Fruit fly (Drosophila melanogaster) whole organism, embryonic: ENCODE results near the gene crm.

Experiments
- Atf6 ChIP-seq: fragments of 200-800 bp; sonication (Bioruptor generic); IDR thresholded peaks from 2 replicates; pipeline ENCODE4 v1.3.6; 2022; ENCODE audit warnings: missing biosample characterization, missing genetic modification characterization
- B-H1 ChIP-seq: fragments of 200-800 bp; sonication (Bioruptor generic); IDR thresholded peaks from 3 replicates; pipeline ENCODE4 v1.3.6; 2022; ENCODE audit warnings: missing biosample characterization, missing genetic modification characterization
- BtbVII ChIP-seq: fragments of 200-800 bp; sonication (Bioruptor generic); optimal IDR thresholded peaks from 3 replicates; lab custom pipeline; 2017; ENCODE audit warnings: missing biosample characterization, mild to moderate bottlenecking, missing genetic modification characterization
- C15 ChIP-seq: fragments of 200-800 bp; sonication (Bioruptor generic); IDR thresholded peaks from 3 replicates; pipeline ENCODE4 v1.3.6; 2022; ENCODE audit warnings: missing biosample characterization, missing genetic modification characterization
- CG11093 ChIP-seq: fragments of 200-800 bp; sonication (Bioruptor generic); IDR thresholded peaks from 3 replicates; pipeline ENCODE4 v1.3.6; 2022; ENCODE audit warnings: missing biosample characterization, missing genetic modification characterization
- CG11456 ChIP-seq: fragments of 200-800 bp; sonication (Bioruptor generic); IDR thresholded peaks from 3 replicates; pipeline ENCODE4 v1.3.6; 2022; ENCODE audit warnings: missing biosample characterization, missing genetic modification characterization
- CG12219 ChIP-seq: fragments of 200-800 bp; sonication (Bioruptor generic); optimal IDR thresholded peaks from 3 replicates; lab custom pipeline; 2018; ENCODE audit warnings: missing biosample characterization, mild to moderate bottlenecking, missing genetic modification characterization
- CG12769 ChIP-seq: fragments of 200-800 bp; sonication (Bioruptor generic); optimal IDR thresholded peaks from 2 replicates; lab custom pipeline; 2019; ENCODE audit warnings: missing biosample characterization, mild to moderate bottlenecking, missing genetic modification characterization, moderate library complexity
- CG12942 ChIP-seq: fragments of 200-800 bp; sonication (Bioruptor generic); optimal IDR thresholded peaks from 3 replicates; lab custom pipeline; 2016; ENCODE audit warnings: missing biosample characterization, missing genetic modification characterization
- CG14860 ChIP-seq: fragments of 200-800 bp; sonication (Bioruptor generic); IDR thresholded peaks from 3 replicates; pipeline ENCODE4 v1.3.6; 2022; ENCODE audit warnings: missing biosample characterization, missing genetic modification characterization; ENCODE audit not compliant: partially characterized antibody
- CG17802 ChIP-seq: fragments of 200-800 bp; sonication (Bioruptor generic); optimal IDR thresholded peaks from 2 replicates; lab custom pipeline; 2018; ENCODE audit warnings: missing biosample characterization, mild to moderate bottlenecking, missing genetic modification characterization, moderate library complexity
- CG31388 ChIP-seq: fragments of 200-800 bp; sonication (Bioruptor generic); optimal IDR thresholded peaks from 2 replicates; lab custom pipeline; 2016; ENCODE audit warnings: missing biosample characterization, missing genetic modification characterization
- CG3726 ChIP-seq: fragments of 200-800 bp; sonication (Bioruptor generic); IDR thresholded peaks from 3 replicates; pipeline ENCODE4, ENCODE4 v1.3.6; 2022; ENCODE audit warnings: missing biosample characterization, missing genetic modification characterization
- CG43689 ChIP-seq: fragments of 200-800 bp; sonication (Bioruptor generic); IDR thresholded peaks from 2 replicates; pipeline ENCODE4 v1.3.6; 2022; ENCODE audit warnings: missing biosample characterization, missing genetic modification characterization
- CG4424 ChIP-seq: fragments of 200-800 bp; sonication (Bioruptor generic); optimal IDR thresholded peaks from 3 replicates; lab custom pipeline; 2016; ENCODE audit warnings: missing biosample characterization, missing genetic modification characterization
- CG6689 ChIP-seq: fragments of 200-800 bp; sonication (Bioruptor generic); IDR thresholded peaks from 2 replicates; pipeline ENCODE4 v1.3.6; 2022; ENCODE audit warnings: missing biosample characterization, missing genetic modification characterization
- CG6791 ChIP-seq: fragments of 200-800 bp; sonication (Bioruptor generic); IDR thresholded peaks from 3 replicates; pipeline ENCODE4 v1.3.6; 2022; ENCODE audit warnings: missing biosample characterization, missing genetic modification characterization; ENCODE audit not compliant: partially characterized antibody
- CG7745 ChIP-seq: fragments of 200-800 bp; sonication (Bioruptor generic); optimal IDR thresholded peaks from 2 replicates; lab custom pipeline; 2018; ENCODE audit warnings: missing biosample characterization, mild to moderate bottlenecking, missing genetic modification characterization, moderate library complexity
- CG8281 ChIP-seq: fragments of 200-800 bp; sonication (Bioruptor generic); optimal IDR thresholded peaks from 2 replicates; lab custom pipeline; 2018; ENCODE audit warnings: missing biosample characterization, mild to moderate bottlenecking, missing genetic modification characterization, moderate library complexity
- CG8478 ChIP-seq: fragments of >200 bp; optimal IDR thresholded peaks from 2 replicates; lab custom pipeline; 2018
- Eip74EF ChIP-seq, 2 experiments: fragments of 200-800 bp in 1 of 2; fragments of >200 bp in 1 of 2; sonication (Bioruptor generic) in 1 of 2; optimal IDR thresholded peaks; 2 replicates each; lab custom pipeline; 2017 to 2019; ENCODE audit warnings: missing biosample characterization in 2 of 2, missing genetic modification characterization in 2 of 2, mild to moderate bottlenecking in 1 of 2, moderate library complexity in 1 of 2
- Gug ChIP-seq: fragments of 200-800 bp; sonication (Bioruptor generic); IDR thresholded peaks from 4 replicates; pipeline ENCODE4 v1.3.6; 2022; ENCODE audit warnings: missing biosample characterization, missing genetic modification characterization
- H2.0 ChIP-seq: fragments of 200-800 bp; sonication (Bioruptor generic); IDR thresholded peaks from 2 replicates; pipeline ENCODE4 v1.3.6; 2022; ENCODE audit warnings: missing biosample characterization, missing genetic modification characterization
- HmgD ChIP-seq: fragments of 200-800 bp; sonication (Bioruptor generic); optimal IDR thresholded peaks from 3 replicates; lab custom pipeline; 2016; ENCODE audit warnings: missing biosample characterization, missing genetic modification characterization
- Lhr ChIP-seq: fragments of 200-800 bp; sonication (Bioruptor generic); optimal IDR thresholded peaks from 3 replicates; lab custom pipeline; 2017; ENCODE audit warnings: mild to moderate bottlenecking, missing biosample characterization, missing genetic modification reagents, missing genetic modification characterization
- Lpt ChIP-seq: fragments of >200 bp; optimal IDR thresholded peaks from 2 replicates; lab custom pipeline; 2018; ENCODE audit warnings: missing biosample characterization, missing genetic modification characterization
- MBD-R2 ChIP-seq: fragments of 200-800 bp; sonication (Bioruptor generic); IDR thresholded peaks from 2 replicates; pipeline ENCODE4 v1.3.6; 2022; ENCODE audit warnings: missing biosample characterization, missing genetic modification characterization
- Mad ChIP-seq: fragments of 200-800 bp; sonication (Bioruptor generic); optimal IDR thresholded peaks from 2 replicates; lab custom pipeline; 2016; ENCODE audit warnings: missing biosample characterization, missing genetic modification characterization
- Neu2 ChIP-seq: fragments of 200-800 bp; sonication (Bioruptor generic); optimal IDR thresholded peaks from 3 replicates; lab custom pipeline; 2016; ENCODE audit warnings: missing biosample characterization, missing genetic modification characterization, borderline replicate concordance
- Poxn ChIP-seq: fragments of 200-800 bp; sonication (Bioruptor generic); IDR thresholded peaks from 2 replicates; pipeline ENCODE4 v1.3.6; 2022; ENCODE audit warnings: missing biosample characterization, missing genetic modification characterization
- Ptx1 ChIP-seq: fragments of 200-800 bp; sonication (Bioruptor generic); IDR thresholded peaks from 2 replicates; pipeline ENCODE4 v1.3.6; 2022; ENCODE audit warnings: missing biosample characterization, missing genetic modification characterization
- Scr ChIP-seq: fragments of 200-800 bp; sonication (Bioruptor generic); IDR thresholded peaks from 2 replicates; pipeline ENCODE4 v1.3.6; 2022; ENCODE audit warnings: missing biosample characterization, missing genetic modification characterization; ENCODE audit not compliant: partially characterized antibody
- al ChIP-seq: fragments of 200-800 bp; sonication (Bioruptor generic); IDR thresholded peaks from 2 replicates; pipeline ENCODE4 v1.3.6; 2022; ENCODE audit warnings: missing biosample characterization, missing genetic modification characterization
- az2 ChIP-seq: fragments of 200-800 bp; sonication (Bioruptor generic); optimal IDR thresholded peaks from 3 replicates; lab custom pipeline; 2016; ENCODE audit warnings: missing biosample characterization, missing genetic modification characterization
- chif ChIP-seq, 2 experiments: fragments of 200-800 bp; sonication (Bioruptor generic); optimal IDR thresholded peaks; 3 replicates each; lab custom pipeline; 2016; ENCODE audit warnings: missing biosample characterization in 2 of 2, missing genetic modification characterization in 2 of 2
- crc ChIP-seq: fragments of 200-800 bp; sonication (Bioruptor generic); optimal IDR thresholded peaks from 2 replicates; lab custom pipeline; 2016; ENCODE audit warnings: missing biosample characterization, missing genetic modification characterization
- da ChIP-seq: fragments of 200-800 bp; sonication (Bioruptor generic); optimal IDR thresholded peaks from 2 replicates; lab custom pipeline; 2016; ENCODE audit warnings: missing biosample characterization, missing genetic modification characterization
- dm ChIP-seq: fragments of 200-800 bp; sonication (Bioruptor generic); optimal IDR thresholded peaks from 3 replicates; lab custom pipeline; 2016; ENCODE audit warnings: missing biosample characterization, missing genetic modification characterization
- eyg ChIP-seq: fragments of 200-800 bp; sonication (Bioruptor generic); optimal IDR thresholded peaks from 3 replicates; lab custom pipeline; 2016; ENCODE audit warnings: missing biosample characterization, missing genetic modification characterization
- gsb-n ChIP-seq: fragments of 200-800 bp; sonication (Bioruptor generic); optimal IDR thresholded peaks from 3 replicates; lab custom pipeline; 2018; ENCODE audit warnings: missing biosample characterization, mild to moderate bottlenecking, missing genetic modification characterization
- hb ChIP-seq: fragments of 200-800 bp; sonication (Bioruptor generic); IDR thresholded peaks from 3 replicates; pipeline ENCODE4 v1.3.6; 2022; ENCODE audit warnings: missing biosample characterization, missing genetic modification characterization; ENCODE audit not compliant: partially characterized antibody
- lov ChIP-seq, 2 experiments: fragments of 200-800 bp in 1 of 2; fragments of >200 bp in 1 of 2; sonication (Bioruptor generic) in 1 of 2; IDR thresholded peaks in 1 of 2; optimal IDR thresholded peaks in 1 of 2; 2 replicates in 1 of 2; 3 replicates in 1 of 2; pipeline versions ENCODE4 v1.3.6 to Lab custom; 2017 to 2022; ENCODE audit warnings: missing biosample characterization in 1 of 2, missing genetic modification characterization in 1 of 2
- mirr ChIP-seq: fragments of 200-800 bp; sonication (Bioruptor generic); optimal IDR thresholded peaks from 3 replicates; lab custom pipeline; 2018; ENCODE audit warnings: missing biosample characterization, mild to moderate bottlenecking, missing genetic modification characterization
- org-1 ChIP-seq: fragments of 200-800 bp; sonication (Bioruptor generic); optimal IDR thresholded peaks from 2 replicates; lab custom pipeline; 2017; ENCODE audit warnings: missing biosample characterization, missing genetic modification characterization
- pho ChIP-seq: fragments of 200-800 bp; sonication (Bioruptor generic); optimal IDR thresholded peaks from 2 replicates; lab custom pipeline; 2016; ENCODE audit warnings: missing biosample characterization, missing genetic modification characterization
- pzg ChIP-seq: fragments of 200-800 bp; sonication (Bioruptor generic); optimal IDR thresholded peaks from 3 replicates; lab custom pipeline; 2018; ENCODE audit warnings: missing biosample characterization, mild to moderate bottlenecking, missing genetic modification characterization, moderate library complexity
- ranshi ChIP-seq: fragments of 200-800 bp; sonication (Bioruptor generic); IDR thresholded peaks from 2 replicates; pipeline ENCODE4 v1.3.6; 2022; ENCODE audit warnings: missing biosample characterization, missing genetic modification characterization
- sd ChIP-seq: fragments of 200-800 bp; sonication (Bioruptor generic); optimal IDR thresholded peaks from 3 replicates; lab custom pipeline; 2018; ENCODE audit warnings: missing biosample characterization, mild to moderate bottlenecking, missing genetic modification characterization, moderate library complexity
- sisA ChIP-seq: fragments of 200-800 bp; sonication (Bioruptor generic); IDR thresholded peaks from 2 replicates; pipeline ENCODE4 v1.3.6; 2022; ENCODE audit warnings: missing biosample characterization, missing genetic modification characterization
- ttk ChIP-seq: fragments of 200-800 bp; sonication (Bioruptor generic); IDR thresholded peaks from 2 replicates; pipeline ENCODE4 v2.1.2; 2022; ENCODE audit warnings: missing biosample characterization, missing genetic modification characterization
- vnd ChIP-seq: fragments of 200-800 bp; sonication (Bioruptor generic); IDR thresholded peaks from 3 replicates; pipeline ENCODE4 v1.3.6; 2022; ENCODE audit warnings: missing biosample characterization, missing genetic modification characterization; ENCODE audit not compliant: partially characterized antibody

Gene crm

DNA sequence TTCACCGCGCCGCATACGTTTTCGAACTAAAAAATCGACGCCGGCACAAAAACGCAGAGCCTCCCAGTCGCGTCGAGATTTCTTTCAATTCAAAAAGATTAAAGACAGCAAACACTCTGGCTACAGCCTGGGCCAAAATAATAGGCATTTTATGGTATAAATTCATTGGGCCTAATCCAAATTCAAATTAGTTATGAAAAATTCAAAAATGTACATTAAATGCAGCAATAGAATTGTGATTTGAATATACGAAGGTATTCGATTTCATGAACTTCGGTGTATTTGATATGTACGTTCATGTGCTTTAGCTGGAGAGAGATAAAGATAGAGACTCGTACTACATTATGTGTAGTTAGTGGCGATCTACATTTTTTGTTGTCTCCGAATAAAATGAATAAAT is 5.5 kb upstream of the crm start, which contains the start of gene Syx4 (continued):
- TF ChIP-seq CG8478 (no peak), CG14860 (GFP tag; lab: Robert Waterston, UW) (no peak), da (GFP tag; lab: Kevin White, UChicago) (peak; percentile 60), Lpt (no peak), lov (optimal IDR thresholded peaks at IDR 0.05; lab: Kevin White, UChicago) (no peak), lov (GFP tag; IDR thresholded peaks at IDR 0.05; lab: Robert Waterston, UW) (peak; percentile 53; the same call in 1 of the 3 replicates), Lhr (GFP tag; lab: Kevin White, UChicago) (peak; percentile 50), CG43689 (GFP tag; lab: Robert Waterston, UW) (peak; percentile 74), crc (GFP tag; lab: Kevin White, UChicago) (peak; percentile 87), az2 (peak; percentile 86), CG4424 (GFP tag; lab: Kevin White, UChicago) (peak; percentile 78), C15 (peak; percentile 79; the same call in 2 of the 3 replicates), sd (peak; percentile 79), CG12769 (peak; percentile 97), vnd (no peak), Mad (GFP tag; lab: Kevin White, UChicago) (peak; percentile 81), gsb-n (tag; lab: Kevin White, UChicago) (peak; percentile 79), CG17802 (tag; lab: Kevin White, UChicago) (peak; percentile 59), ttk (GFP tag; lab: Robert Waterston, UW) (peak; percentile 86), dm (GFP tag; lab: Kevin White, UChicago) (peak; percentile 73), org-1 (peak; percentile 92), chif (GFP tag; optimal IDR thresholded peaks at IDR 0.05; lab: Kevin White, UChicago) (peak; percentile 78 to 83), CG11456 (GFP tag; lab: Robert Waterston, UW) (peak; percentile 91), B-H1 (GFP tag; lab: Robert Waterston, UW) (peak; percentile 82), hb (GFP tag; lab: Robert Waterston, UW) (no peak), pzg (GFP tag; lab: Kevin White, UChicago) (peak; percentile 20), CG11093 (GFP tag; lab: Robert Waterston, UW) (peak; percentile 70; the same call in 2 of the 3 replicates), CG6689 (GFP tag; lab: Robert Waterston, UW) (peak; percentile 90), CG7745 (tag; lab: Kevin White, UChicago) (no peak), pho (peak; percentile 90), Eip74EF (GFP tag; optimal IDR thresholded peaks at IDR 0.05; lab: Kevin White, UChicago) (peak in 1 of 2 experiments; percentile 85), mirr (GFP tag; lab: Kevin White, UChicago) (peak; percentile 64), CG6791 (GFP tag; lab: Robert Waterston, UW) (no peak), MBD-R2 (peak; percentile 72; the same call in 1 of the 2 replicates), ranshi (GFP tag; lab: Robert Waterston, UW) (peak; percentile 90), CG12219 (peak; percentile 92), Scr (GFP tag; lab: Robert Waterston, UW) (no peak), H2.0 (GFP tag; lab: Robert Waterston, UW) (peak; percentile 90), HmgD (GFP tag; lab: Kevin White, UChicago) (peak; percentile 28), sisA (GFP tag; lab: Robert Waterston, UW) (peak; percentile 76), Gug (peak; percentile 80; the same call in 3 of the 4 replicates), CG31388 (GFP tag; lab: Kevin White, UChicago) (peak; percentile 65), Ptx1 (peak; percentile 87), Poxn (GFP tag; lab: Robert Waterston, UW) (peak; percentile 65), CG3726 (GFP tag; lab: Robert Waterston, UW) (0 out of 3 replicates have a peak, but pooled peaks have one; percentile 69), eyg (GFP tag; lab: Kevin White, UChicago) (peak; percentile 85), Neu2 (GFP tag; lab: Kevin White, UChicago) (no peak), CG8281 (tag; lab: Kevin White, UChicago) (peak; percentile 71), BtbVII (GFP tag; lab: Kevin White, UChicago) (peak; percentile 92), Atf6 (GFP tag; lab: Robert Waterston, UW) (peak; percentile 94), al (peak; percentile 78), CG12942 (GFP tag; lab: Kevin White, UChicago) (peak; percentile 80)
